Worm (Caenorhabditis elegans): ENCODE data around the gene T21C9.11.

DNA sequence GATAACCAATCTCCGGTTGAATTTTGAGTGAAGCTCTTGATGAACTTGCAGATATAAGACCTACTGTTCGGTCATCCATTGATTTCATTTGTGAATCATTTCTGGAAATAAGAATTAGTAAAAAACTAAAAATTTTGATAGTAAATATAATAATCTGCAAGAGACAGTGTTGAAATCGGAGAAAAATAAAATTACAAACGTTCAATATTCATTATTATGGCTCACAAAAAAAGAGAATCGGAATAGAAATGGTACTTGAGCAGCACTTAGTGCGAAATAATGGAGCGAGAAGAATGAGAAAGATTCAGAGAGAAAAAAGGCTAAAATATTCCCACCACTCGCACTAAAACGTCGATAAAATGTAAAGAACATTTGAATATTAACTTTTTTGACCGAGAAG lies 18.4 kb downstream of the T21C9.11 start, which contains the start of gene vps-54:
- TF ChIP-seq ceh-9 (tag; optimal IDR thresholded peaks at IDR 0.05) (no peak), nhr-232 (tag; optimal IDR thresholded peaks at IDR 0.05) (no peak), K02D7.2 (tag; optimal IDR thresholded peaks at IDR 0.05) (no peak), pqm-1 (tag; optimal IDR thresholded peaks at IDR 0.05) (no peak), unc-42 (tag; optimal IDR thresholded peaks at IDR 0.05) (no peak), ama-1 (optimal IDR thresholded peaks at IDR 0.05) (no peak), elt-2 (tag; optimal IDR thresholded peaks at IDR 0.05) (no peak), pros-1 (tag; optimal IDR thresholded peaks at IDR 0.05) (no peak), tbx-2 (tag; optimal IDR thresholded peaks at IDR 0.05) (no peak), lin-11 (tag; optimal IDR thresholded peaks at IDR 0.05) (no peak), F13H6.1 (tag; optimal IDR thresholded peaks at IDR 0.05) (no peak), fkh-10 (GFP tag; optimal IDR thresholded peaks at IDR 0.05) (no peak), ceh-31 (tag; optimal IDR thresholded peaks at IDR 0.05) (no peak)

Measured in whole organism, late embryonic.